Fruit fly (Drosophila melanogaster) whole organism, embryonic: ENCODE results near the gene CG31898.
A peak's percentile ranks its signal among the peaks of the same experiment; 100 is the strongest.

Experiments used
- Aef1 ChIP-seq: fragments of 200-800 bp; sonication (Bioruptor generic); IDR thresholded peaks from 3 replicates; pipeline ENCODE4 v1.3.6; 2022; ENCODE audit warnings: missing biosample characterization, missing genetic modification characterization
- Blimp-1 ChIP-seq: fragments of 200-800 bp; sonication (Bioruptor generic); optimal IDR thresholded peaks from 3 replicates; lab custom pipeline; 2018; ENCODE audit warnings: missing biosample characterization, missing genetic modification characterization, mild to moderate bottlenecking, moderate library complexity, missing genetic modification reagents
- CG10543 ChIP-seq: fragments of 200-800 bp; sonication (Bioruptor generic); optimal IDR thresholded peaks from 3 replicates; lab custom pipeline; 2017; ENCODE audit warnings: missing biosample characterization, mild to moderate bottlenecking, missing genetic modification characterization, moderate library complexity
- CG10565 ChIP-seq: fragments of 200-800 bp; sonication (Bioruptor generic); optimal IDR thresholded peaks from 3 replicates; lab custom pipeline; 2016; ENCODE audit warnings: missing biosample characterization, mild to moderate bottlenecking, missing genetic modification characterization
- CG11696 ChIP-seq: fragments of 200-800 bp; sonication (Bioruptor generic); IDR thresholded peaks from 2 replicates; pipeline ENCODE4 v1.3.6; 2022; ENCODE audit warnings: missing biosample characterization, missing genetic modification characterization
- CG13123 ChIP-seq: fragments of 200-800 bp; sonication (Bioruptor generic); optimal IDR thresholded peaks from 2 replicates; lab custom pipeline; 2016; ENCODE audit warnings: missing biosample characterization, missing genetic modification characterization
- CG14050 ChIP-seq: fragments of 200-800 bp; sonication (Bioruptor generic); IDR thresholded peaks from 3 replicates; pipeline ENCODE4 v1.3.6; 2022; ENCODE audit warnings: missing biosample characterization, missing genetic modification characterization
- CG14860 ChIP-seq: fragments of 200-800 bp; sonication (Bioruptor generic); IDR thresholded peaks from 3 replicates; pipeline ENCODE4 v1.3.6; 2022; ENCODE audit warnings: missing biosample characterization, missing genetic modification characterization; ENCODE audit not compliant: partially characterized antibody
- CG15269 ChIP-seq: fragments of 200-800 bp; sonication (Bioruptor generic); optimal IDR thresholded peaks from 2 replicates; lab custom pipeline; 2018; ENCODE audit warnings: missing biosample characterization, mild to moderate bottlenecking, missing genetic modification characterization, moderate library complexity
- CG15696 ChIP-seq: fragments of 200-800 bp; sonication (Bioruptor generic); optimal IDR thresholded peaks from 2 replicates; lab custom pipeline; 2019; ENCODE audit warnings: missing biosample characterization, mild to moderate bottlenecking, missing genetic modification characterization, moderate library complexity
- CG2129 ChIP-seq: fragments of 200-800 bp; sonication (Bioruptor generic); IDR thresholded peaks from 2 replicates; pipeline ENCODE4 v1.3.6; 2022; ENCODE audit warnings: missing biosample characterization, missing genetic modification characterization; ENCODE audit not compliant: partially characterized antibody
- CG42726 ChIP-seq: fragments of 200-800 bp; sonication (Bioruptor generic); IDR thresholded peaks from 2 replicates; pipeline ENCODE4 v1.3.6; 2022; ENCODE audit warnings: missing biosample characterization, missing genetic modification characterization; ENCODE audit not compliant: partially characterized antibody
- CG6272 ChIP-seq: fragments of 200-800 bp; sonication (Bioruptor generic); IDR thresholded peaks from 2 replicates; pipeline ENCODE4 v1.3.6; 2022; ENCODE audit warnings: missing biosample characterization, missing genetic modification characterization
- CG6689 ChIP-seq: fragments of 200-800 bp; sonication (Bioruptor generic); IDR thresholded peaks from 2 replicates; pipeline ENCODE4 v1.3.6; 2022; ENCODE audit warnings: missing biosample characterization, missing genetic modification characterization
- CG6791 ChIP-seq: fragments of 200-800 bp; sonication (Bioruptor generic); IDR thresholded peaks from 3 replicates; pipeline ENCODE4 v1.3.6; 2022; ENCODE audit warnings: missing biosample characterization, missing genetic modification characterization; ENCODE audit not compliant: partially characterized antibody
- CG7928 ChIP-seq: fragments of 200-800 bp; sonication (Bioruptor generic); optimal IDR thresholded peaks from 2 replicates; lab custom pipeline; 2017; ENCODE audit warnings: missing biosample characterization, mild to moderate bottlenecking, missing genetic modification characterization
- CG8765 ChIP-seq: fragments of 200-800 bp; sonication (Bioruptor generic); IDR thresholded peaks from 2 replicates; pipeline ENCODE4 v1.3.6; 2022; ENCODE audit warnings: missing biosample characterization, missing genetic modification characterization
- CG8944 ChIP-seq: fragments of 200-800 bp; sonication (Bioruptor generic); optimal IDR thresholded peaks from 3 replicates; lab custom pipeline; 2016; ENCODE audit warnings: missing biosample characterization, missing genetic modification characterization
- CG9437 ChIP-seq: fragments of 200-800 bp; sonication (Bioruptor generic); optimal IDR thresholded peaks from 2 replicates; lab custom pipeline; 2018; ENCODE audit warnings: missing biosample characterization, mild to moderate bottlenecking, missing genetic modification characterization
- Dip2 ChIP-seq: fragments of 200-800 bp; sonication (Bioruptor generic); IDR thresholded peaks from 2 replicates; pipeline ENCODE4 v1.3.6; 2022; ENCODE audit warnings: missing biosample characterization, missing genetic modification characterization
- Dll ChIP-seq: fragments of 200-800 bp; sonication (Bioruptor generic); IDR thresholded peaks from 4 replicates; pipeline ENCODE4 v1.3.6; 2022; ENCODE audit warnings: missing biosample characterization, missing genetic modification characterization; ENCODE audit not compliant: partially characterized antibody
- Doc2 ChIP-seq: fragments of 200-800 bp; sonication (Bioruptor generic); IDR thresholded peaks from 2 replicates; pipeline ENCODE4 v1.3.6; 2022; ENCODE audit warnings: missing biosample characterization, missing genetic modification characterization
- Fer2 ChIP-seq: fragments of 200-800 bp; sonication (Bioruptor generic); optimal IDR thresholded peaks from 2 replicates; lab custom pipeline; 2018; ENCODE audit warnings: missing biosample characterization, mild to moderate bottlenecking, missing genetic modification characterization, moderate library complexity
- Gug ChIP-seq: fragments of 200-800 bp; sonication (Bioruptor generic); IDR thresholded peaks from 4 replicates; pipeline ENCODE4 v1.3.6; 2022; ENCODE audit warnings: missing biosample characterization, missing genetic modification characterization
- Nf-YC ChIP-seq: fragments of 200-800 bp; optimal IDR thresholded peaks from 3 replicates; lab custom pipeline; 2019; ENCODE audit warnings: missing biosample characterization, mild to moderate bottlenecking, missing genetic modification characterization, moderate library complexity
- Sry-β ChIP-seq: fragments of 200-800 bp; sonication (Bioruptor generic); optimal IDR thresholded peaks from 2 replicates; lab custom pipeline; 2018; ENCODE audit warnings: missing biosample characterization, mild to moderate bottlenecking, missing genetic modification characterization, moderate library complexity
- TFAM ChIP-seq: fragments of 200-800 bp; sonication (Bioruptor generic); optimal IDR thresholded peaks from 2 replicates; lab custom pipeline; 2017; ENCODE audit warnings: missing biosample characterization, missing genetic modification characterization, inconsistent platforms
- ara ChIP-seq: fragments of 200-800 bp; sonication (Bioruptor generic); IDR thresholded peaks from 2 replicates; pipeline ENCODE4 v1.3.6; 2022; ENCODE audit warnings: missing biosample characterization, missing genetic modification characterization
- bowl ChIP-seq: fragments of 200-800 bp; sonication (Bioruptor generic); IDR thresholded peaks from 2 replicates; pipeline ENCODE4 v1.3.6; 2022; ENCODE audit warnings: missing biosample characterization, missing genetic modification characterization
- bsh ChIP-seq, 2 experiments: fragments of 200-800 bp; sonication (Bioruptor generic); optimal IDR thresholded peaks; 2 replicates each; lab custom pipeline; 2017 to 2018; ENCODE audit warnings: mild to moderate bottlenecking in 2 of 2, missing biosample characterization in 2 of 2, missing genetic modification characterization in 2 of 2, moderate library complexity in 1 of 2
- chn ChIP-seq: fragments of 200-800 bp; sonication (Bioruptor generic); optimal IDR thresholded peaks from 2 replicates; lab custom pipeline; 2016; ENCODE audit warnings: missing biosample characterization, missing genetic modification characterization
- ci ChIP-seq: fragments of 200-800 bp; sonication (Bioruptor generic); IDR thresholded peaks from 3 replicates; pipeline ENCODE4 v1.3.6; 2022; ENCODE audit warnings: missing biosample characterization, missing genetic modification characterization
- danr ChIP-seq: fragments of 200-800 bp; sonication (Bioruptor generic); IDR thresholded peaks from 2 replicates; pipeline ENCODE4 v1.3.6; 2022; ENCODE audit warnings: missing biosample characterization, missing genetic modification characterization
- fu2 ChIP-seq: fragments of 200-800 bp; sonication (Bioruptor generic); optimal IDR thresholded peaks from 2 replicates; lab custom pipeline; 2016; ENCODE audit warnings: missing biosample characterization, missing genetic modification characterization
- her ChIP-seq: fragments of 200-800 bp; sonication (Bioruptor generic); optimal IDR thresholded peaks from 2 replicates; lab custom pipeline; 2016; ENCODE audit warnings: missing biosample characterization, missing genetic modification characterization
- kay ChIP-seq: fragments of 200-800 bp; sonication (Bioruptor generic); optimal IDR thresholded peaks from 2 replicates; lab custom pipeline; 2016; ENCODE audit warnings: missing biosample characterization, missing genetic modification characterization
- lilli ChIP-seq: fragments of 200-800 bp; sonication (Bioruptor generic); optimal IDR thresholded peaks from 3 replicates; lab custom pipeline; 2016; ENCODE audit warnings: missing biosample characterization, missing genetic modification characterization
- mld ChIP-seq: fragments of 200-800 bp; sonication (Bioruptor generic); IDR thresholded peaks from 3 replicates; pipeline ENCODE4 v1.3.6; 2022; ENCODE audit warnings: missing biosample characterization, missing genetic modification characterization; ENCODE audit not compliant: partially characterized antibody
- pfk ChIP-seq: fragments of 200-800 bp; sonication (Bioruptor generic); optimal IDR thresholded peaks from 2 replicates; lab custom pipeline; 2018; ENCODE audit warnings: missing biosample characterization, mild to moderate bottlenecking, missing genetic modification characterization, moderate library complexity
- pros ChIP-seq: fragments of 200-800 bp; sonication (Bioruptor generic); optimal IDR thresholded peaks from 3 replicates; lab custom pipeline; 2019; ENCODE audit warnings: missing biosample characterization, mild to moderate bottlenecking, missing genetic modification characterization, moderate library complexity
- rib ChIP-seq: fragments of 200-800 bp; sonication (Bioruptor generic); IDR thresholded peaks from 2 replicates; pipeline ENCODE4 v1.3.6; 2022; ENCODE audit warnings: missing biosample characterization, missing genetic modification characterization
- sc ChIP-seq, 3 experiments: fragments of >200 bp in 2 of 3; fragments of 200-800 bp in 1 of 3; sonication (Bioruptor generic) in 1 of 3; optimal IDR thresholded peaks; 2 replicates in 2 of 3; 3 replicates in 1 of 3; lab custom pipeline; 2017; ENCODE audit warnings: mild to moderate bottlenecking in 1 of 3, missing biosample characterization in 1 of 3, missing genetic modification characterization in 1 of 3, missing genetic modification reagents in 1 of 3
- shn ChIP-seq: fragments of 200-800 bp; sonication (Bioruptor generic); optimal IDR thresholded peaks from 3 replicates; lab custom pipeline; 2016; ENCODE audit warnings: missing biosample characterization, missing genetic modification characterization
- sisA ChIP-seq: fragments of 200-800 bp; sonication (Bioruptor generic); IDR thresholded peaks from 2 replicates; pipeline ENCODE4 v1.3.6; 2022; ENCODE audit warnings: missing biosample characterization, missing genetic modification characterization
- slbo ChIP-seq: fragments of 200-800 bp; sonication (Bioruptor generic); IDR thresholded peaks from 2 replicates; pipeline ENCODE4 v1.3.6; 2022; ENCODE audit warnings: missing biosample characterization, missing genetic modification characterization
- so ChIP-seq: fragments of 200-800 bp; sonication (Bioruptor generic); IDR thresholded peaks from 3 replicates; pipeline ENCODE4 v1.3.6; 2022; ENCODE audit warnings: missing biosample characterization, missing genetic modification characterization
- tgo ChIP-seq: fragments of 200-800 bp; sonication (Bioruptor generic); IDR thresholded peaks from 3 replicates; pipeline ENCODE4 v1.3.6; 2022; ENCODE audit warnings: missing biosample characterization, missing genetic modification characterization
- twi ChIP-seq: fragments of 200-800 bp; optimal IDR thresholded peaks from 2 replicates; lab custom pipeline; 2019; ENCODE audit warnings: missing biosample characterization, mild to moderate bottlenecking, missing genetic modification characterization, moderate library complexity
- vnd ChIP-seq: fragments of 200-800 bp; sonication (Bioruptor generic); IDR thresholded peaks from 3 replicates; pipeline ENCODE4 v1.3.6; 2022; ENCODE audit warnings: missing biosample characterization, missing genetic modification characterization; ENCODE audit not compliant: partially characterized antibody
- zfh1 ChIP-seq: fragments of 200-800 bp; sonication (Bioruptor generic); IDR thresholded peaks from 3 replicates; pipeline ENCODE4 v1.3.6; 2022; ENCODE audit warnings: missing biosample characterization, missing genetic modification characterization

Gene CG31898

dm6 chr2L:8376717-8377116 is 23.5 kb upstream of the CG31898 start, which contains the start of the genes CG13390 and CG17294 (continued):
- peak; percentile 99 for TF ChIP-seq bowl (GFP tag; lab: Robert Waterston, UW)
- peak; percentile 100 for TF ChIP-seq CG15269 (tag; lab: Kevin White, UChicago)
- peak; percentile 89 for TF ChIP-seq pros (GFP tag; lab: Kevin White, UChicago)
- peak; percentile 100 for TF ChIP-seq zfh1 (GFP tag; lab: Robert Waterston, UW)
- TF ChIP-seq vnd (GFP tag; lab: Robert Waterston, UW) = peak; percentile 63
- TF ChIP-seq Aef1 (GFP tag; lab: Robert Waterston, UW) = peak; percentile 100
- TF ChIP-seq CG6689 (GFP tag; lab: Robert Waterston, UW) = peak; percentile 99
- peak; percentile 86 for TF ChIP-seq Dll (GFP tag; lab: Robert Waterston, UW)
- peak; percentile 77 for TF ChIP-seq shn
- TF ChIP-seq sisA (GFP tag; lab: Robert Waterston, UW) = peak; percentile 100
- peak; percentile 87 for TF ChIP-seq CG7928
- TF ChIP-seq CG2129 (GFP tag; lab: Robert Waterston, UW) = peak; percentile 51; the same call in 1 of the 2 replicates
- peak; percentile 99 for TF ChIP-seq ara (GFP tag; lab: Robert Waterston, UW)
- TF ChIP-seq Sry-β (GFP tag; lab: Kevin White, UChicago) = peak; percentile 76
- peak; percentile 100 for TF ChIP-seq so (GFP tag; lab: Robert Waterston, UW)
- TF ChIP-seq CG9437 (GFP tag; lab: Kevin White, UChicago) = peak; percentile 95
- peak; percentile 63 for TF ChIP-seq CG42726
- peak; percentile 99 for TF ChIP-seq CG6272 (GFP tag; lab: Robert Waterston, UW)
- peak; percentile 96 for TF ChIP-seq chn (GFP tag; lab: Kevin White, UChicago)
- peak; percentile 99 for TF ChIP-seq CG14050 (GFP tag; lab: Robert Waterston, UW)
- peak; percentile 79 for TF ChIP-seq Dip2 (GFP tag; lab: Robert Waterston, UW)
- TF ChIP-seq her (GFP tag; lab: Kevin White, UChicago) = peak; percentile 82
- no peak for TF ChIP-seq sc (optimal IDR thresholded peaks at IDR 0.05; lab: Kevin White, UChicago)
- peak; percentile 99 for TF ChIP-seq sc (GFP tag; optimal IDR thresholded peaks at IDR 0.05; lab: Kevin White, UChicago)
- TF ChIP-seq twi (tag; lab: Kevin White, UChicago) = peak; percentile 99
- TF ChIP-seq fu2 (GFP tag; lab: Kevin White, UChicago) = peak; percentile 86
- peak; percentile 93 for TF ChIP-seq CG10565
- TF ChIP-seq rib (GFP tag; lab: Robert Waterston, UW) = peak; percentile 100
- TF ChIP-seq Nf-YC (tag; lab: Kevin White, UChicago) = peak; percentile 95
- peak; percentile 99 for TF ChIP-seq danr (GFP tag; lab: Robert Waterston, UW)
- TF ChIP-seq ci (GFP tag; lab: Robert Waterston, UW) = peak; percentile 100
- TF ChIP-seq Doc2 (GFP tag; lab: Robert Waterston, UW) = peak; percentile 98
- TF ChIP-seq lilli (GFP tag; lab: Kevin White, UChicago) = peak; percentile 99
- peak; percentile 99 for TF ChIP-seq CG15696 (tag; lab: Kevin White, UChicago)
- TF ChIP-seq kay (GFP tag; lab: Kevin White, UChicago) = peak; percentile 99
- TF ChIP-seq Blimp-1 (GFP tag; lab: Kevin White, UChicago) = peak; percentile 99
- peak; percentile 97 to 100 for TF ChIP-seq bsh (GFP tag; optimal IDR thresholded peaks at IDR 0.05; lab: Kevin White, UChicago)
- TF ChIP-seq mld (GFP tag; lab: Robert Waterston, UW) = no peak
- peak; percentile 98 for TF ChIP-seq CG13123 (GFP tag; lab: Kevin White, UChicago)
- TF ChIP-seq tgo (GFP tag; lab: Robert Waterston, UW) = peak; percentile 100
- peak; percentile 99 for TF ChIP-seq CG8765
- peak; percentile 64 for TF ChIP-seq CG6791 (GFP tag; lab: Robert Waterston, UW)
- peak; percentile 91 for TF ChIP-seq TFAM (GFP tag; lab: Kevin White, UChicago)
- TF ChIP-seq CG11696 (GFP tag; lab: Robert Waterston, UW) = peak; percentile 98
- TF ChIP-seq CG10543 = peak; percentile 98
- peak; percentile 99 for TF ChIP-seq Gug (GFP tag; lab: Robert Waterston, UW)
- TF ChIP-seq CG14860 = 0 out of 3 replicates have a peak, but pooled peaks have one; percentile 44
- TF ChIP-seq CG8944 = peak; percentile 84
- peak; percentile 100 for TF ChIP-seq Fer2 (tag; lab: Kevin White, UChicago)
- peak; percentile 100 for TF ChIP-seq slbo (GFP tag; lab: Robert Waterston, UW)
- TF ChIP-seq pfk (GFP tag; lab: Kevin White, UChicago) = peak; percentile 79
